Fruit fly (Drosophila melanogaster): Measurements from ENCODE around the gene snRNP-U1-C.

The snRNP-U1-C gene

dm6 chr3R:19010923-19011322, 27.5 kb upstream of the snRNP-U1-C start (continued):
- TF ChIP-seq CG4328 (GFP tag; optimal IDR thresholded peaks at IDR 0.05) (no peak), CG12769 (tag; optimal IDR thresholded peaks at IDR 0.05) (peak; percentile 30), ac (GFP tag; optimal IDR thresholded peaks at IDR 0.05) (peak; percentile 5), CG15696 (tag; optimal IDR thresholded peaks at IDR 0.05) (peak; percentile 59), CG2678 (tag; optimal IDR thresholded peaks at IDR 0.05) (peak; percentile 56), CG13624 (GFP tag; optimal IDR thresholded peaks at IDR 0.05) (no peak), CG1529 (GFP tag; optimal IDR thresholded peaks at IDR 0.05) (no peak), CG17361 (GFP tag; IDR thresholded peaks at IDR 0.05) (0 out of 3 replicates have a peak, but pooled peaks have one; percentile 22), Asciz (GFP tag; optimal IDR thresholded peaks at IDR 0.05) (peak; percentile 39), NFAT (GFP tag; IDR thresholded peaks at IDR 0.05) (no peak), Xrp1 (GFP tag; IDR thresholded peaks at IDR 0.05) (peak; percentile 36; the same call in 1 of the 2 replicates), CG8290 (GFP tag; optimal IDR thresholded peaks at IDR 0.05) (no peak), CG8290 (tag; optimal IDR thresholded peaks at IDR 0.05) (peak in 1 of 2 experiments; percentile 44), CG9727 (GFP tag; optimal IDR thresholded peaks at IDR 0.05) (peak; percentile 42), Doc3 (GFP tag; IDR thresholded peaks at IDR 0.05; ENCODE audit: partially characterized antibody) (no peak), CG4854 (GFP tag; optimal IDR thresholded peaks at IDR 0.05) (peak; percentile 10), az2 (GFP tag; optimal IDR thresholded peaks at IDR 0.05) (no peak), caup (GFP tag; optimal IDR thresholded peaks at IDR 0.05; ENCODE audit: severe bottlenecking) (peak; percentile 45), CG14667 (GFP tag; IDR thresholded peaks at IDR 0.05) (no peak), CG14710 (tag; optimal IDR thresholded peaks at IDR 0.05) (peak; percentile 12), CG32767 (GFP tag; IDR thresholded peaks at IDR 0.05) (no peak), sqz (GFP tag; optimal IDR thresholded peaks at IDR 0.05) (peak; percentile 36), sim (GFP tag; IDR thresholded peaks at IDR 0.05) (0 out of 2 replicates have a peak, but pooled peaks have one; percentile 38), CG11695 (GFP tag; IDR thresholded peaks at IDR 0.05) (peak; percentile 41; the same call in 1 of the 3 replicates), CG4404 (GFP tag; IDR thresholded peaks at IDR 0.05) (no peak), CG7839 (tag; optimal IDR thresholded peaks at IDR 0.05) (peak; percentile 53), CG2712 (tag; optimal IDR thresholded peaks at IDR 0.05) (peak; percentile 17), CG18262 (tag; optimal IDR thresholded peaks at IDR 0.05) (peak; percentile 16), CG12071 (GFP tag; optimal IDR thresholded peaks at IDR 0.05) (peak; percentile 8), CG10209 (GFP tag; optimal IDR thresholded peaks at IDR 0.05) (peak; percentile 36), Pdp1 (GFP tag; optimal IDR thresholded peaks at IDR 0.05) (peak in 1 of 2 experiments; percentile 51), grn (GFP tag; optimal IDR thresholded peaks at IDR 0.05) (peak; percentile 1), bcd (GFP tag; optimal IDR thresholded peaks at IDR 0.05) (peak; percentile 2), bbx (GFP tag; IDR thresholded peaks at IDR 0.05; ENCODE audit: partially characterized antibody) (no peak), CG15011 (GFP tag; optimal IDR thresholded peaks at IDR 0.05) (peak; percentile 38), dmrt11E (tag; optimal IDR thresholded peaks at IDR 0.05) (peak; percentile 23), CG1233 (GFP tag; optimal IDR thresholded peaks at IDR 0.05) (peak; percentile 20), peb (GFP tag; IDR thresholded peaks at IDR 0.05) (peak; percentile 26; the same call in 1 of the 2 replicates), nmo (GFP tag; optimal IDR thresholded peaks at IDR 0.05) (peak; percentile 10)

DNA sequence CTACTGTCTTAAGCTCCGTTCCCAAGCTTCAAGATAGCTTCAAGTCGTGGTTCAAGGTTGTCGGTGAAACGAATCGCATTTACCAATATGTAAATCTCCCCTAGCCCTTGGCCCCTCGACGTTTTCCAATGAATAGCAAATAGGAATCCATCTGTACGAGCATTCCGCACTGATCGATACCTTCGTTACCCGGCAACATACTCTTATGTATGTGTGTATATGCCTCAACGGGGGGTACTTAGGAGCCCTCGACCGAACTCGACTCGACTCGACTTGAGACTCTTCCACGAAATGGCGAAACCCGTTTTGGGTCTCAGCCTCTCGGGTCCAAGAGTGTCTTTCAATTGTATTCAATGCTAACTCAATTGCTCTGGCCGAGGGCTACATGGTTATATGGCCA, 18.3 kb upstream of the snRNP-U1-C start:
- peak; percentile 85 for TF ChIP-seq sd (tag; optimal IDR thresholded peaks at IDR 0.05)
- 0 out of 3 replicates have a peak, but pooled peaks have one; percentile 15 for TF ChIP-seq Doc3 (GFP tag; IDR thresholded peaks at IDR 0.05; ENCODE audit: partially characterized antibody)
- no peak for TF ChIP-seq Sin3A (optimal IDR thresholded peaks at IDR 0.05)
- peak; percentile 11 for TF ChIP-seq sug (tag; optimal IDR thresholded peaks at IDR 0.05)
- no peak for TF ChIP-seq CG10543 (GFP tag; optimal IDR thresholded peaks at IDR 0.05)
- TF ChIP-seq CG14050 (GFP tag; IDR thresholded peaks at IDR 0.05): no peak
- TF ChIP-seq vvl (GFP tag; IDR thresholded peaks at IDR 0.05): peak; percentile 54
- TF ChIP-seq eve (GFP tag; optimal IDR thresholded peaks at IDR 0.05): no peak
- TF ChIP-seq Deaf1 (tag; optimal IDR thresholded peaks at IDR 0.05): peak; percentile 33
- no peak for TF ChIP-seq CG9727 (GFP tag; optimal IDR thresholded peaks at IDR 0.05)
- TF ChIP-seq CG34422 (GFP tag; IDR thresholded peaks at IDR 0.05): no peak
- TF ChIP-seq usp (GFP tag; optimal IDR thresholded peaks at IDR 0.05): no peak
- TF ChIP-seq CG7963 (GFP tag; IDR thresholded peaks at IDR 0.05; ENCODE audit: partially characterized antibody): no peak
- no peak for TF ChIP-seq CG8290 (GFP tag; optimal IDR thresholded peaks at IDR 0.05)
- peak in 1 of 2 experiments; percentile 2 for TF ChIP-seq CG8290 (tag; optimal IDR thresholded peaks at IDR 0.05)
- TF ChIP-seq ftz-f1 (GFP tag; optimal IDR thresholded peaks at IDR 0.05): peak; percentile 21
- no peak for TF ChIP-seq CG2120 (GFP tag; optimal IDR thresholded peaks at IDR 0.05)

Data from whole organism, embryonic.